Worm (Caenorhabditis elegans): ENCODE data around the gene T28H11.8.
"Not testable (repeated sequence)": the region's sequence is repeated elsewhere in the genome, so short reads cannot be mapped to it uniquely, and the experiment has no call there.

DNA sequence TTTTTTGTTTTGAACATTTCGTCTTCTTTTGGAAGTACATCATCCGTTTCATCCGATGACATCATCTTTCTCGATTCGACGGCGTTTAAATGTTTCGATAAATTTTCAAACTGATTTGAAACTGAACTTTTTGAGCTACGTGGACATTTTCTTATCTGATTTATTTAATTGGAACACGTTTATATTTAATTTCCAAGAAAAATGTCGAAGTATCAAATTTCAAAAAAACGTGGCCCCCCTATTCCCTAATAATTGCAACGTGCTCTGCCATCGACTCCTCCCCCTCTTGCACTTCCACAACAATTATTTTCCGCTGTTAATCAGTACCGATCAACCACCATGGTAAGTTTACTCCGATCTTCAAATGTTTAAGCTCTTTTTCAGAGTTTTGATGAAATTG is 48.1 kb upstream of the T28H11.8 start, which contains the start of the genes R13H9.6 and rmd-6:
- not testable (repeated sequence) for TF ChIP-seq skn-1, snpc-4, ceh-82, nhr-76, ceh-9, unc-39 (tag; optimal IDR thresholded peaks at IDR 0.05)

Measured in whole organism, L3 larva.